Worm (Caenorhabditis elegans) whole organism, young adult: ENCODE results near the gene F22B5.6.

ENCODE experiments used
- B0035.1 ChIP-seq: sonication (generic microtip); optimal IDR thresholded peaks from 2 replicates; lab custom pipeline; 2016; ENCODE audit warnings: missing genetic modification characterization, mild to moderate bottlenecking, missing compliant biosample characterization, missing genotype, missing genetic modification reagents
- C06A6.2 ChIP-seq: fragments of 200-800 bp; sonication (Bioruptor generic); conservative IDR thresholded peaks from 2 replicates; pipeline ENCODE4 v1.3.6; 2022; ENCODE audit warnings: missing genetic modification characterization, missing compliant biosample characterization
- D2030.7 ChIP-seq: fragments of 200-800 bp; sonication (Bioruptor generic); IDR thresholded peaks from 2 replicates; pipeline ENCODE4 v1.3.6; 2022; ENCODE audit warnings: missing genetic modification reagents, missing genetic modification characterization, missing compliant biosample characterization
- F22D6.2 ChIP-seq: sonication (generic microtip); optimal IDR thresholded peaks from 2 replicates; lab custom pipeline; 2016; ENCODE audit warnings: mild to moderate bottlenecking, missing genetic modification characterization, missing compliant biosample characterization
- F37B4.10 ChIP-seq: fragments of 200-800 bp; sonication (Bioruptor generic); IDR thresholded peaks from 2 replicates; pipeline ENCODE4 v1.3.6; 2022; ENCODE audit warnings: missing genetic modification characterization, missing compliant biosample characterization
- F39B2.1 ChIP-seq: fragments of 200-800 bp; sonication (Bioruptor generic); IDR thresholded peaks from 2 replicates; pipeline ENCODE4 v1.3.6; 2022; ENCODE audit warnings: missing genetic modification reagents, missing genetic modification characterization, missing compliant biosample characterization
- F57C9.4 ChIP-seq: sonication (generic microtip); optimal IDR thresholded peaks from 2 replicates; lab custom pipeline; 2017; ENCODE audit warnings: mild to moderate bottlenecking, missing genetic modification characterization, missing compliant biosample characterization
- Y53G8AR.9 ChIP-seq: fragments of 200-800 bp; sonication (Bioruptor generic); conservative IDR thresholded peaks from 2 replicates; pipeline ENCODE4 v1.3.6; 2022; ENCODE audit warnings: missing genetic modification reagents, missing genetic modification characterization, missing compliant biosample characterization
- Y56A3A.18 ChIP-seq: fragments of 200-800 bp; sonication (Bioruptor generic); IDR thresholded peaks from 2 replicates; pipeline ENCODE4 v1.3.6; 2022; ENCODE audit warnings: missing genetic modification reagents, missing genetic modification characterization, missing compliant biosample characterization
- Y79H2A.3 ChIP-seq: fragments of 200-800 bp; sonication (Bioruptor generic); conservative IDR thresholded peaks from 2 replicates; pipeline ENCODE4 v1.3.6; 2022; ENCODE audit warnings: missing genetic modification reagents, missing genetic modification characterization, missing compliant biosample characterization
- aptf-3 ChIP-seq: fragments of 200-800 bp; sonication (Bioruptor generic); IDR thresholded peaks from 2 replicates; pipeline ENCODE4 v1.3.6; 2022; ENCODE audit warnings: missing genetic modification characterization, missing compliant biosample characterization
- attf-3 ChIP-seq: fragments of 200-800 bp; sonication (Bioruptor generic); conservative IDR thresholded peaks from 2 replicates; pipeline ENCODE4 v1.3.6; 2022; ENCODE audit warnings: missing genetic modification reagents, missing genetic modification characterization, missing compliant biosample characterization
- attf-5 ChIP-seq: fragments of 200-800 bp; sonication (Bioruptor generic); optimal IDR thresholded peaks from 2 replicates; lab custom pipeline; 2018; ENCODE audit warnings: mild to moderate bottlenecking, missing genetic modification characterization, missing compliant biosample characterization
- cebp-1 ChIP-seq, 2 experiments: fragments of 200-800 bp in 1 of 2; sonication (Bioruptor generic) in 1 of 2; sonication (generic microtip) in 1 of 2; IDR thresholded peaks in 1 of 2; optimal IDR thresholded peaks in 1 of 2; 2 replicates each; pipeline versions ENCODE4 v1.3.6 to Lab custom; 2017 to 2022; ENCODE audit warnings: missing compliant biosample characterization in 2 of 2, missing genetic modification characterization in 2 of 2, mild to moderate bottlenecking in 1 of 2, missing genetic modification reagents in 1 of 2, moderate library complexity in 1 of 2
- ceh-40 ChIP-seq: fragments of 200-800 bp; sonication (Bioruptor generic); IDR thresholded peaks from 2 replicates; pipeline ENCODE4 v1.3.6; 2022; ENCODE audit warnings: missing genetic modification characterization, missing compliant biosample characterization
- dpff-1 ChIP-seq: sonication (generic microtip); optimal IDR thresholded peaks from 2 replicates; lab custom pipeline; 2017; ENCODE audit warnings: mild to moderate bottlenecking, missing genetic modification characterization, missing compliant biosample characterization
- ets-4 ChIP-seq: fragments of 200-800 bp; sonication (Bioruptor generic); optimal IDR thresholded peaks from 2 replicates; lab custom pipeline; 2018; ENCODE audit warnings: mild to moderate bottlenecking, missing genetic modification characterization, missing compliant biosample characterization
- fkh-3 ChIP-seq: sonication (generic microtip); optimal IDR thresholded peaks from 2 replicates; lab custom pipeline; 2016; ENCODE audit warnings: mild to moderate bottlenecking, missing genetic modification characterization, missing compliant biosample characterization
- hmg-1.2 ChIP-seq: fragments of 200-800 bp; sonication (Bioruptor generic); IDR thresholded peaks from 2 replicates; pipeline ENCODE4 v1.3.6; 2022; ENCODE audit warnings: missing genetic modification reagents, missing genetic modification characterization, missing compliant biosample characterization
- hmg-20 ChIP-seq: fragments of 200-800 bp; sonication (Bioruptor generic); IDR thresholded peaks from 2 replicates; pipeline ENCODE4 v1.3.6; 2022; ENCODE audit warnings: missing genetic modification reagents, missing genetic modification characterization, missing compliant biosample characterization
- hrde-1 ChIP-seq: sonication (generic microtip); optimal IDR thresholded peaks from 2 replicates; lab custom pipeline; 2016; ENCODE audit warnings: missing genetic modification characterization, mild to moderate bottlenecking, missing compliant biosample characterization, moderate library complexity, missing genotype, missing genetic modification reagents, borderline replicate concordance
- hsf-1 ChIP-seq: fragments of 200-800 bp; sonication (Bioruptor generic); IDR thresholded peaks from 2 replicates; pipeline ENCODE4 v1.3.6; 2022; ENCODE audit warnings: missing genetic modification reagents, missing genetic modification characterization, missing compliant biosample characterization
- lin-26 ChIP-seq: fragments of 200-800 bp; sonication (Bioruptor generic); IDR thresholded peaks from 2 replicates; pipeline ENCODE4 v1.3.6; 2022; ENCODE audit warnings: missing genetic modification reagents, missing genetic modification characterization, missing compliant biosample characterization
- lin-40 ChIP-seq: sonication (generic microtip); optimal IDR thresholded peaks from 2 replicates; lab custom pipeline; 2016; ENCODE audit warnings: missing genetic modification characterization, mild to moderate bottlenecking, missing compliant biosample characterization, missing genotype, missing genetic modification reagents
- lin-54 ChIP-seq: fragments of 200-800 bp; sonication (Bioruptor generic); optimal IDR thresholded peaks from 2 replicates; lab custom pipeline; 2018; ENCODE audit warnings: mild to moderate bottlenecking, missing genetic modification characterization, missing compliant biosample characterization
- lir-1 ChIP-seq: fragments of 200-800 bp; sonication (Bioruptor generic); conservative IDR thresholded peaks from 2 replicates; pipeline ENCODE4 v1.3.6; 2022; ENCODE audit warnings: missing genetic modification reagents, missing genetic modification characterization, missing compliant biosample characterization
- madf-10 ChIP-seq: sonication (generic microtip); optimal IDR thresholded peaks from 2 replicates; lab custom pipeline; 2016; ENCODE audit warnings: mild to moderate bottlenecking, missing genetic modification characterization, missing compliant biosample characterization
- madf-6 ChIP-seq: fragments of 200-800 bp; sonication (Bioruptor generic); IDR thresholded peaks from 2 replicates; pipeline ENCODE4 v1.3.6; 2022; ENCODE audit warnings: missing genetic modification reagents, missing genetic modification characterization, missing compliant biosample characterization
- mel-28 ChIP-seq: sonication (generic microtip); optimal IDR thresholded peaks from 2 replicates; lab custom pipeline; 2016; ENCODE audit warnings: borderline replicate concordance, mild to moderate bottlenecking, missing genetic modification characterization, missing compliant biosample characterization
- mes-4 ChIP-seq: sonication (generic microtip); optimal IDR thresholded peaks from 2 replicates; lab custom pipeline; 2016; ENCODE audit warnings: missing genotype, missing genetic modification characterization, missing compliant biosample characterization
- nfya-1 ChIP-seq: sonication (generic microtip); optimal IDR thresholded peaks from 2 replicates; lab custom pipeline; 2017; ENCODE audit warnings: antibody characterized with exemption, missing compliant biosample characterization, missing genetic modification characterization, borderline replicate concordance; ENCODE audit not compliant: insufficient read depth
- nfyb-1 ChIP-seq: fragments of 200-800 bp; sonication (Bioruptor generic); IDR thresholded peaks from 2 replicates; pipeline ENCODE4 v1.3.6; 2022; ENCODE audit warnings: missing genetic modification reagents, missing genetic modification characterization, missing compliant biosample characterization
- nhr-120 ChIP-seq: fragments of 200-800 bp; sonication (Bioruptor generic); IDR thresholded peaks from 2 replicates; pipeline ENCODE4 v1.3.6; 2022; ENCODE audit warnings: missing genetic modification characterization, missing compliant biosample characterization
- nhr-90 ChIP-seq: sonication (generic microtip); optimal IDR thresholded peaks from 2 replicates; lab custom pipeline; 2016; ENCODE audit warnings: missing genotype, mild to moderate bottlenecking, missing genetic modification characterization, missing compliant biosample characterization
- sdz-38 ChIP-seq: sonication (generic microtip); optimal IDR thresholded peaks from 2 replicates; lab custom pipeline; 2016; ENCODE audit warnings: missing genotype, missing genetic modification characterization, missing compliant biosample characterization
- snpc-1.3 ChIP-seq: sonication (generic microtip); optimal IDR thresholded peaks from 2 replicates; lab custom pipeline; 2017; ENCODE audit warnings: missing genetic modification characterization, mild to moderate bottlenecking, missing compliant biosample characterization, antibody characterized with exemption, moderate library complexity, missing genotype, missing genetic modification reagents; ENCODE audit not compliant: insufficient read depth
- sptf-2 ChIP-seq: fragments of 200-800 bp; sonication (Bioruptor generic); optimal IDR thresholded peaks from 2 replicates; lab custom pipeline; 2018; ENCODE audit warnings: mild to moderate bottlenecking, missing genetic modification characterization, missing compliant biosample characterization
- unc-130 ChIP-seq: sonication (generic microtip); optimal IDR thresholded peaks from 2 replicates; lab custom pipeline; 2016; ENCODE audit warnings: missing genetic modification reagents, missing genetic modification characterization, missing compliant biosample characterization
- xnd-1 ChIP-seq: sonication (generic microtip); optimal IDR thresholded peaks from 2 replicates; lab custom pipeline; 2016; ENCODE audit warnings: missing genotype, missing genetic modification reagents, missing genetic modification characterization, missing compliant biosample characterization
- ztf-26 ChIP-seq: sonication (generic microtip); optimal IDR thresholded peaks from 2 replicates; lab custom pipeline; 2017; ENCODE audit warnings: missing genetic modification characterization, missing compliant biosample characterization
- ztf-6 ChIP-seq: fragments of 200-800 bp; sonication (Bioruptor generic); IDR thresholded peaks from 2 replicates; pipeline ENCODE4 v1.3.6; 2022; ENCODE audit warnings: missing genetic modification reagents, missing genetic modification characterization, missing compliant biosample characterization

The F22B5.6 gene

ce11 chrII:8446731-8447130, 9.3 kb downstream of the F22B5.6 start, which contains the start of gene cut-3:
TSS of gene cut-3 (minus strand) at chrII:8446831.
- TF ChIP-seq mel-28 (no peak), sptf-2 (GFP tag; lab: Kevin White, UChicago) (no peak), attf-5 (GFP tag; lab: Kevin White, UChicago) (no peak), dpff-1 (no peak), nfyb-1 (GFP tag; lab: Robert Waterston, UW) (no peak), Y79H2A.3 (no peak), F22D6.2 (tag; lab: Kevin White, UChicago) (no peak), F37B4.10 (no peak), xnd-1 (no peak), hmg-1.2 (GFP tag; lab: Robert Waterston, UW) (no peak), lir-1 (no peak), ets-4 (no peak), lin-40 (tag; lab: Kevin White, UChicago) (no peak), sdz-38 (no peak), ceh-40 (no peak), nhr-120 (GFP tag; lab: Robert Waterston, UW) (no peak), aptf-3 (GFP tag; lab: Robert Waterston, UW) (no peak)

- TF ChIP-seq F39B2.1 (GFP tag; lab: Robert Waterston, UW): no peak
- no peak for TF ChIP-seq nhr-90 (tag; lab: Kevin White, UChicago)
- TF ChIP-seq Y56A3A.18 (GFP tag; lab: Robert Waterston, UW): 0 out of 2 replicates have a peak, but pooled peaks have one; percentile 41
- TF ChIP-seq C06A6.2 (GFP tag; lab: Robert Waterston, UW): no peak
- TF ChIP-seq, all 124 proteins: peak for 1
These were observed 12.0 kb downstream of the F22B5.6 start, which contains the start of gene evl-20 for ce11 chrII:8444007-8444406. TSS of gene evl-20 (plus strand) at chrII:8444307.

DNA sequence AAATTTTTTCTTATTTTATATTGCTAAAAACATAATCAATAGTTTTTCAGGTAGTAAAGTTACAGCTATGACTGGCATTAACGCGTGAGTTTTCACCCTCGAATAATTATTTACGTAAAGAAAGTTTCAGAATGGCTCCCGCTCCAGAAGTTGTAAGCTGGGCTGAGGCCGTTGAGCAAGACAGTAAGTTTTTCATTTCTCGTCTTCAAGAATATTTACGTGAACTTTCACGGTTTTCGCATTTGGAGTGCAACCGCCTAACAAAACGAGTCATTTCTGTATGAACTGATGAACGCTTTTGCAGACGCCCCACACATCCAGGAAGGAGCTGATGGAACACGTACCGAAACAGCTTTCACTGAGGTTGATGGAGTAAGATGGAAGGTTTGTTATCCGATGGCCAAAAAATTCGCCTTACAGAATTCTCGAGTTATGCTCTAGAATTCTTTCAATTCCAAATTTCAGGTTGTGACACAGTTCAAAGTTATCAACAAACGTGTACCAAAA, 13.2 kb downstream of the F22B5.6 start, which contains the start of gene eif-3.G:
eif-3.G (plus strand) TSS at position 51 of the 507 bp plus-strand sequence.
- no peak for TF ChIP-seq ztf-26 (tag; lab: Kevin White, UChicago)
- no peak for TF ChIP-seq ztf-6 (GFP tag; lab: Robert Waterston, UW)
- no peak for TF ChIP-seq madf-10 (tag; lab: Kevin White, UChicago)
- TF ChIP-seq B0035.1: no peak
- TF ChIP-seq attf-3: no peak
- peak; percentile 51 for TF ChIP-seq Y53G8AR.9 (GFP tag; lab: Robert Waterston, UW)
- TF ChIP-seq F57C9.4 (tag; lab: Kevin White, UChicago): no peak
- no peak for TF ChIP-seq F37B4.10
- TF ChIP-seq hmg-1.2 (GFP tag; lab: Robert Waterston, UW): no peak
- peak; percentile 50 for TF ChIP-seq madf-6
- no peak for TF ChIP-seq nfya-1 (tag; lab: Kevin White, UChicago)
- TF ChIP-seq hmg-20 (GFP tag; lab: Robert Waterston, UW): no peak
- peak; percentile 17 for TF ChIP-seq lin-54 (GFP tag; lab: Kevin White, UChicago)
- TF ChIP-seq nhr-120 (GFP tag; lab: Robert Waterston, UW): no peak
- 0 out of 2 replicates have a peak, but pooled peaks have one; percentile 22 for TF ChIP-seq lin-26 (GFP tag; lab: Robert Waterston, UW)
- no peak for TF ChIP-seq sdz-38
- no peak for TF ChIP-seq cebp-1 (GFP tag; IDR thresholded peaks at IDR 0.05; lab: Robert Waterston, UW)
- no peak for TF ChIP-seq cebp-1 (tag; optimal IDR thresholded peaks at IDR 0.05; lab: Kevin White, UChicago)
- no peak for TF ChIP-seq fkh-3 (tag; lab: Kevin White, UChicago)
- no peak for TF ChIP-seq unc-130 (GFP tag; lab: Kevin White, UChicago)
- TF ChIP-seq hsf-1 (GFP tag; lab: Robert Waterston, UW): 0 out of 2 replicates have a peak, but pooled peaks have one; percentile 39
- TF ChIP-seq mes-4 (tag; lab: Kevin White, UChicago): no peak
- no peak for TF ChIP-seq ceh-40
- TF ChIP-seq F39B2.1 (GFP tag; lab: Robert Waterston, UW): no peak
- TF ChIP-seq hrde-1 (tag; lab: Kevin White, UChicago): no peak
- no peak for TF ChIP-seq snpc-1.3 (tag; lab: Kevin White, UChicago)
- TF ChIP-seq D2030.7: peak; percentile 34; the same call in 1 of the 2 replicates
